Worm (Caenorhabditis elegans): ENCODE data around the gene vit-6.

DNA sequence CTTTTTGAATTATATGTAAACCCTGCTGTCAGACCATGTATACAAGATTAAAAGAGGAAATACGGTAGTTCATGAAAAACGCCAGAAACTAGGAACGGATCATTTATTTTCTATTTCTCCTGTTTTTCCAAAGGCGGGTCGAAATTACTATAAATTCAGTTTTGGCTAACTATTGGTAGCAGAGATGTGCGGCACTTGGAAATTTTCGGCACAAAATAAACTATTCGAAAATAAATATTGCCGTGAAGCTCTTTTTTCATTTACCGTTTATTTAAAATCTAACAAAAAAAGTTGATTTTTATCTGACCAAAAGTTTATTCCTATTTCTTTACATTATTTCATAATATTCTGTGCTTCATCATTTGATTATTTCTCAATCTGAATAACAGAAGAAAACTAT lies 16.8 kb upstream of the vit-6 start, which contains the start of gene T09A12.1:
- no peak for TF ChIP-seq egl-27 (tag; optimal IDR thresholded peaks at IDR 0.05)
- TF ChIP-seq ama-1 (optimal IDR thresholded peaks at IDR 0.05): no peak
